Fruit fly (Drosophila melanogaster) whole organism, embryonic: Measurements from ENCODE around the gene sit.

ENCODE experiments used
- CG10543 ChIP-seq: fragments of 200-800 bp; sonication (Bioruptor generic); optimal IDR thresholded peaks from 3 replicates; lab custom pipeline; 2017; ENCODE audit warnings: missing biosample characterization, mild to moderate bottlenecking, missing genetic modification characterization, moderate library complexity
- CG12236 ChIP-seq: fragments of 200-800 bp; sonication (Bioruptor generic); optimal IDR thresholded peaks from 2 replicates; lab custom pipeline; 2016; ENCODE audit warnings: missing biosample characterization, missing genetic modification characterization
- CG13894 ChIP-seq: fragments of 200-800 bp; sonication (Bioruptor generic); optimal IDR thresholded peaks from 3 replicates; lab custom pipeline; 2018; ENCODE audit warnings: missing biosample characterization, mild to moderate bottlenecking, missing genetic modification characterization, moderate library complexity
- CG14014 ChIP-seq: fragments of 200-800 bp; sonication (Bioruptor generic); IDR thresholded peaks from 2 replicates; pipeline ENCODE4 v1.3.6; 2022; ENCODE audit warnings: missing biosample characterization, missing genetic modification characterization
- CG14965 ChIP-seq: fragments of 200-800 bp; sonication (Bioruptor generic); optimal IDR thresholded peaks from 2 replicates; lab custom pipeline; 2016; ENCODE audit warnings: missing biosample characterization, missing genetic modification characterization, borderline replicate concordance
- CG15269 ChIP-seq: fragments of 200-800 bp; sonication (Bioruptor generic); optimal IDR thresholded peaks from 2 replicates; lab custom pipeline; 2018; ENCODE audit warnings: missing biosample characterization, mild to moderate bottlenecking, missing genetic modification characterization, moderate library complexity
- CG15601 ChIP-seq: fragments of 200-800 bp; sonication (Bioruptor generic); optimal IDR thresholded peaks from 3 replicates; lab custom pipeline; 2019; ENCODE audit warnings: missing biosample characterization, mild to moderate bottlenecking, missing genetic modification characterization, moderate library complexity
- CG3163 ChIP-seq: fragments of 200-800 bp; sonication (Bioruptor generic); optimal IDR thresholded peaks from 3 replicates; lab custom pipeline; 2016; ENCODE audit warnings: missing biosample characterization, missing genetic modification characterization
- CG34224 ChIP-seq: fragments of 200-800 bp; sonication (Bioruptor generic); IDR thresholded peaks from 3 replicates; pipeline ENCODE4 v1.3.6; 2022; ENCODE audit warnings: missing biosample characterization, missing genetic modification characterization; ENCODE audit not compliant: partially characterized antibody
- CG43689 ChIP-seq: fragments of 200-800 bp; sonication (Bioruptor generic); IDR thresholded peaks from 2 replicates; pipeline ENCODE4 v1.3.6; 2022; ENCODE audit warnings: missing biosample characterization, missing genetic modification characterization
- CG4424 ChIP-seq: fragments of 200-800 bp; sonication (Bioruptor generic); optimal IDR thresholded peaks from 3 replicates; lab custom pipeline; 2016; ENCODE audit warnings: missing biosample characterization, missing genetic modification characterization
- CG6654 ChIP-seq: fragments of 200-800 bp; sonication (Bioruptor generic); optimal IDR thresholded peaks from 2 replicates; lab custom pipeline; 2017; ENCODE audit warnings: missing biosample characterization, mild to moderate bottlenecking, missing genetic modification characterization
- CG8388 ChIP-seq: fragments of 200-800 bp; sonication (Bioruptor generic); optimal IDR thresholded peaks from 2 replicates; lab custom pipeline; 2019; ENCODE audit warnings: missing biosample characterization, mild to moderate bottlenecking, missing genetic modification characterization, moderate library complexity
- D19B ChIP-seq: fragments of 200-800 bp; sonication (Bioruptor generic); optimal IDR thresholded peaks from 2 replicates; lab custom pipeline; 2017; ENCODE audit warnings: missing biosample characterization, mild to moderate bottlenecking, missing genetic modification characterization
- Dad ChIP-seq: fragments of 200-800 bp; sonication (Bioruptor generic); optimal IDR thresholded peaks from 3 replicates; lab custom pipeline; 2016; ENCODE audit warnings: missing biosample characterization, missing genetic modification characterization
- Deaf1 ChIP-seq: fragments of 200-800 bp; optimal IDR thresholded peaks from 3 replicates; lab custom pipeline; 2019; ENCODE audit warnings: missing biosample characterization, mild to moderate bottlenecking, missing genetic modification characterization, moderate library complexity
- Dfd ChIP-seq, 2 experiments: fragments of >200 bp; optimal IDR thresholded peaks; 2 replicates each; lab custom pipeline; 2017; ENCODE audit warnings: missing biosample characterization in 2 of 2, missing genetic modification characterization in 2 of 2
- Doc2 ChIP-seq: fragments of 200-800 bp; sonication (Bioruptor generic); IDR thresholded peaks from 2 replicates; pipeline ENCODE4 v1.3.6; 2022; ENCODE audit warnings: missing biosample characterization, missing genetic modification characterization
- E2f2 ChIP-seq: fragments of 200-800 bp; sonication (Bioruptor generic); IDR thresholded peaks from 2 replicates; pipeline ENCODE4 v1.3.6; 2022; ENCODE audit warnings: missing biosample characterization, missing genetic modification characterization
- ERR ChIP-seq: fragments of 200-800 bp; sonication (Bioruptor generic); optimal IDR thresholded peaks from 2 replicates; lab custom pipeline; 2016; ENCODE audit warnings: missing biosample characterization, missing genetic modification characterization
- Eip74EF ChIP-seq, 2 experiments: fragments of 200-800 bp in 1 of 2; fragments of >200 bp in 1 of 2; sonication (Bioruptor generic) in 1 of 2; optimal IDR thresholded peaks; 2 replicates each; lab custom pipeline; 2017 to 2019; ENCODE audit warnings: missing biosample characterization in 2 of 2, missing genetic modification characterization in 2 of 2, mild to moderate bottlenecking in 1 of 2, moderate library complexity in 1 of 2
- Med ChIP-seq: fragments of 200-800 bp; sonication (Bioruptor generic); peaks from one replicate; lab custom pipeline; 2016; ENCODE audit warnings: missing biosample characterization, missing genetic modification characterization, mild to moderate bottlenecking, inconsistent platforms, moderate library complexity
- Oaz ChIP-seq: fragments of 200-800 bp; sonication (Bioruptor generic); IDR thresholded peaks from 2 replicates; pipeline ENCODE4 v1.3.6; 2022; ENCODE audit warnings: missing biosample characterization, missing genetic modification characterization
- Oli ChIP-seq: fragments of 200-800 bp; sonication (Bioruptor generic); optimal IDR thresholded peaks from 2 replicates; lab custom pipeline; 2018; ENCODE audit warnings: missing biosample characterization, mild to moderate bottlenecking, missing genetic modification characterization, moderate library complexity
- Optix ChIP-seq: fragments of 200-800 bp; sonication (Bioruptor generic); IDR thresholded peaks from 3 replicates; pipeline ENCODE4 v1.3.6; 2022; ENCODE audit warnings: missing biosample characterization, missing genetic modification characterization
- Rfx ChIP-seq: fragments of 200-800 bp; sonication (Bioruptor generic); IDR thresholded peaks from 2 replicates; pipeline ENCODE4 v1.3.6; 2022; ENCODE audit warnings: missing biosample characterization, missing genetic modification characterization
- Trl ChIP-seq, 3 experiments: fragments of >200 bp in 2 of 3; fragments of 200-800 bp in 1 of 3; sonication (Bioruptor generic) in 1 of 3; optimal IDR thresholded peaks; 2 replicates in 1 of 3; 3 replicates in 2 of 3; lab custom pipeline; 2016 to 2017; ENCODE audit warnings: missing biosample characterization in 1 of 3, missing genetic modification characterization in 1 of 3
- ab ChIP-seq: fragments of 200-800 bp; sonication (Bioruptor generic); optimal IDR thresholded peaks from 2 replicates; lab custom pipeline; 2016; ENCODE audit warnings: missing biosample characterization, missing genetic modification characterization
- ac ChIP-seq: fragments of 200-800 bp; sonication (Bioruptor generic); optimal IDR thresholded peaks from 3 replicates; lab custom pipeline; 2017; ENCODE audit warnings: missing biosample characterization, mild to moderate bottlenecking, missing genetic modification characterization
- ap ChIP-seq: fragments of 200-800 bp; sonication (Bioruptor generic); IDR thresholded peaks from 2 replicates; pipeline ENCODE4 v1.3.6; 2022; ENCODE audit warnings: missing biosample characterization, missing genetic modification characterization
- cad ChIP-seq: fragments of >200 bp; optimal IDR thresholded peaks from 2 replicates; lab custom pipeline; 2017; ENCODE audit warnings: missing biosample characterization, missing genetic modification characterization
- cato ChIP-seq: fragments of 200-800 bp; sonication (Bioruptor generic); optimal IDR thresholded peaks from 2 replicates; lab custom pipeline; 2016; ENCODE audit warnings: missing biosample characterization, missing genetic modification characterization, borderline replicate concordance
- caup ChIP-seq: fragments of 200-800 bp; sonication (Bioruptor generic); optimal IDR thresholded peaks from 3 replicates; lab custom pipeline; 2017; ENCODE audit warnings: missing biosample characterization, mild to moderate bottlenecking, missing genetic modification characterization, moderate library complexity; ENCODE audit not compliant: severe bottlenecking
- chinmo ChIP-seq: fragments of 200-800 bp; sonication (Bioruptor generic); IDR thresholded peaks from 4 replicates; pipeline ENCODE4 v1.3.6; 2022; ENCODE audit warnings: missing biosample characterization, missing genetic modification characterization; ENCODE audit not compliant: partially characterized antibody
- crol ChIP-seq: fragments of 200-800 bp; sonication (Bioruptor generic); IDR thresholded peaks from 2 replicates; pipeline ENCODE4 v1.3.6; 2022; ENCODE audit warnings: missing biosample characterization, missing genetic modification characterization
- cwo ChIP-seq: fragments of 200-800 bp; sonication (Bioruptor generic); optimal IDR thresholded peaks from 3 replicates; lab custom pipeline; 2017; ENCODE audit warnings: missing biosample characterization, missing genetic modification characterization, mild to moderate bottlenecking, moderate library complexity, missing genetic modification reagents
- dimm ChIP-seq: fragments of 200-800 bp; sonication (Bioruptor generic); IDR thresholded peaks from 2 replicates; pipeline ENCODE4 v1.3.6; 2022; ENCODE audit warnings: missing biosample characterization, missing genetic modification characterization
- fd96Cb ChIP-seq: fragments of 200-800 bp; sonication (Bioruptor generic); optimal IDR thresholded peaks from 2 replicates; lab custom pipeline; 2018; ENCODE audit warnings: missing biosample characterization, mild to moderate bottlenecking, missing genetic modification characterization, moderate library complexity
- gfzf ChIP-seq: fragments of 200-800 bp; sonication (Bioruptor generic); optimal IDR thresholded peaks from 2 replicates; lab custom pipeline; 2016; ENCODE audit warnings: missing biosample characterization, mild to moderate bottlenecking, missing genetic modification characterization, moderate library complexity
- gsb-n ChIP-seq: fragments of 200-800 bp; sonication (Bioruptor generic); optimal IDR thresholded peaks from 3 replicates; lab custom pipeline; 2018; ENCODE audit warnings: missing biosample characterization, mild to moderate bottlenecking, missing genetic modification characterization
- hb ChIP-seq: fragments of 200-800 bp; sonication (Bioruptor generic); IDR thresholded peaks from 3 replicates; pipeline ENCODE4 v1.3.6; 2022; ENCODE audit warnings: missing biosample characterization, missing genetic modification characterization; ENCODE audit not compliant: partially characterized antibody
- ind ChIP-seq: fragments of 200-800 bp; sonication (Bioruptor generic); optimal IDR thresholded peaks from 3 replicates; lab custom pipeline; 2016; ENCODE audit warnings: missing biosample characterization, missing genetic modification characterization
- odd ChIP-seq: fragments of 200-800 bp; sonication (Bioruptor generic); optimal IDR thresholded peaks from 2 replicates; lab custom pipeline; 2017; ENCODE audit warnings: missing biosample characterization, mild to moderate bottlenecking, missing genetic modification characterization
- sr ChIP-seq: fragments of 200-800 bp; sonication (Bioruptor generic); IDR thresholded peaks from 3 replicates; pipeline ENCODE4 v1.3.6; 2022; ENCODE audit warnings: missing biosample characterization, missing genetic modification characterization
- unc-4 ChIP-seq: fragments of 200-800 bp; sonication (Bioruptor generic); IDR thresholded peaks from 2 replicates; pipeline ENCODE4 v1.3.6; 2022; ENCODE audit warnings: missing biosample characterization, missing genetic modification characterization; ENCODE audit not compliant: partially characterized antibody
- usp ChIP-seq: fragments of >200 bp; optimal IDR thresholded peaks from 2 replicates; lab custom pipeline; 2017; ENCODE audit warnings: missing biosample characterization, missing genetic modification characterization

The sit gene

dm6 chr3R:22562502-22562901, at the start of gene sit:
sit (minus strand) TSS chr3R:22562572.
- peak; percentile 98 for TF ChIP-seq CG13894 (tag; lab: Kevin White, UChicago)
- TF ChIP-seq usp (GFP tag; lab: Kevin White, UChicago): no peak
- TF ChIP-seq Deaf1 (tag; lab: Kevin White, UChicago): peak; percentile 22
- 0 out of 4 replicates have a peak, but pooled peaks have one; percentile 58 for TF ChIP-seq chinmo (GFP tag; lab: Robert Waterston, UW)
- peak; percentile 7 for TF ChIP-seq CG15269 (tag; lab: Kevin White, UChicago)

dm6 chr3R:22609185-22609584, 46.8 kb upstream of the sit start, which contains the start of gene CG13843:
CG13843 (plus strand) TSS chr3R:22609485.
- TF ChIP-seq fd96Cb (tag; lab: Kevin White, UChicago): no peak
- TF ChIP-seq caup (GFP tag; lab: Kevin White, UChicago): no peak
- TF ChIP-seq CG12236 (GFP tag; lab: Kevin White, UChicago): no peak
- TF ChIP-seq CG4424 (GFP tag; lab: Kevin White, UChicago): no peak
- TF ChIP-seq Doc2 (GFP tag; lab: Robert Waterston, UW): no peak
- no peak for TF ChIP-seq D19B
- no peak for TF ChIP-seq CG6654 (GFP tag; lab: Kevin White, UChicago)
- no peak for TF ChIP-seq CG8388 (GFP tag; lab: Kevin White, UChicago)
- TF ChIP-seq cad: no peak
- no peak for TF ChIP-seq gfzf (GFP tag; lab: Kevin White, UChicago)
- TF ChIP-seq CG43689 (GFP tag; lab: Robert Waterston, UW): no peak
- no peak for TF ChIP-seq cato (GFP tag; lab: Kevin White, UChicago)
- no peak for TF ChIP-seq Trl (optimal IDR thresholded peaks at IDR 0.05; lab: Kevin White, UChicago)
- no peak for TF ChIP-seq Trl (GFP tag; optimal IDR thresholded peaks at IDR 0.05; lab: Kevin White, UChicago)
- no peak for TF ChIP-seq gsb-n (tag; lab: Kevin White, UChicago)
- no peak for TF ChIP-seq usp (GFP tag; lab: Kevin White, UChicago)
- TF ChIP-seq CG3163 (GFP tag; lab: Kevin White, UChicago): no peak
- no peak for TF ChIP-seq Optix
- no peak for TF ChIP-seq CG14965 (GFP tag; lab: Kevin White, UChicago)
- TF ChIP-seq E2f2 (GFP tag; lab: Robert Waterston, UW): no peak
- TF ChIP-seq dimm (GFP tag; lab: Robert Waterston, UW): no peak

- no peak for TF ChIP-seq Dad
- TF ChIP-seq Oaz (GFP tag; lab: Robert Waterston, UW): no peak
- TF ChIP-seq cwo (GFP tag; lab: Kevin White, UChicago): no peak
- peak in 1 of 2 experiments; percentile 23 for TF ChIP-seq Dfd (GFP tag; optimal IDR thresholded peaks at IDR 0.05; lab: Kevin White, UChicago)
- no peak for TF ChIP-seq CG14014
These were observed 40.4 kb upstream of the sit start for dm6 chr3R:22602783-22603182.

- TF ChIP-seq sr (GFP tag; lab: Robert Waterston, UW) (peak; percentile 93), Eip74EF (GFP tag; optimal IDR thresholded peaks at IDR 0.05; lab: Kevin White, UChicago) (no peak), CG10543 (GFP tag; lab: Kevin White, UChicago) (peak; percentile 62), odd (GFP tag; lab: Kevin White, UChicago) (no peak), ap (GFP tag; lab: Robert Waterston, UW) (no peak), hb (GFP tag; lab: Robert Waterston, UW) (0 out of 3 replicates have a peak, but pooled peaks have one; percentile 43), ERR (no peak), crol (0 out of 2 replicates have a peak, but pooled peaks have one; percentile 39), ab (GFP tag; lab: Kevin White, UChicago) (no peak), Med (GFP tag; lab: Kevin White, UChicago) (peak; percentile 1), unc-4 (GFP tag; lab: Robert Waterston, UW) (no peak), ac (GFP tag; lab: Kevin White, UChicago) (no peak), CG15601 (tag; lab: Kevin White, UChicago) (no peak), Rfx (GFP tag; lab: Robert Waterston, UW) (no peak), ind (GFP tag; lab: Kevin White, UChicago) (no peak), CG34224 (GFP tag; lab: Robert Waterston, UW) (no peak), Oli (tag; lab: Kevin White, UChicago) (no peak)
These were observed 36.4 kb upstream of the sit start for dm6 chr3R:22598759-22599158.
